Fruit fly (Drosophila melanogaster) whole organism, prepupa: ENCODE measurements around the gene CG32371.

Experiments
- CG32006 ChIP-seq: fragments of 200-800 bp; sonication (Bioruptor generic); optimal IDR thresholded peaks from 3 replicates; lab custom pipeline; 2017; ENCODE audit warnings: missing biosample characterization, mild to moderate bottlenecking, missing genetic modification characterization
- CG34406 ChIP-seq: fragments of 200-800 bp; sonication (Bioruptor generic); optimal IDR thresholded peaks from 3 replicates; lab custom pipeline; 2016; ENCODE audit warnings: missing biosample characterization, missing genetic modification characterization
- CG6854 ChIP-seq: fragments of 200-800 bp; sonication (Bioruptor generic); optimal IDR thresholded peaks from 2 replicates; lab custom pipeline; 2017; ENCODE audit warnings: missing biosample characterization, mild to moderate bottlenecking, missing genetic modification characterization
- Met ChIP-seq: fragments of 200-800 bp; sonication (Bioruptor generic); optimal IDR thresholded peaks from 3 replicates; lab custom pipeline; 2016; ENCODE audit warnings: missing biosample characterization, missing genetic modification characterization
- dsx ChIP-seq: fragments of 200-800 bp; optimal IDR thresholded peaks from 3 replicates; lab custom pipeline; 2019; ENCODE audit warnings: missing biosample characterization, mild to moderate bottlenecking, missing genetic modification characterization, moderate library complexity; ENCODE audit not compliant: poor library complexity, severe bottlenecking
- fkh ChIP-seq: fragments of 200-800 bp; sonication (Bioruptor generic); optimal IDR thresholded peaks from 3 replicates; lab custom pipeline; 2017; ENCODE audit warnings: missing biosample characterization, mild to moderate bottlenecking, missing genetic modification characterization, moderate library complexity
- ss ChIP-seq, 2 experiments: fragments of 200-800 bp; sonication (Bioruptor generic); optimal IDR thresholded peaks; 2 replicates in 1 of 2; 3 replicates in 1 of 2; lab custom pipeline; 2017 to 2018; ENCODE audit warnings: mild to moderate bottlenecking in 2 of 2, missing biosample characterization in 2 of 2, missing genetic modification characterization in 2 of 2, moderate library complexity in 1 of 2
- topi ChIP-seq: fragments of 200-800 bp; sonication (Bioruptor generic); optimal IDR thresholded peaks from 3 replicates; lab custom pipeline; 2016; ENCODE audit warnings: missing biosample characterization, missing genetic modification characterization

DNA sequence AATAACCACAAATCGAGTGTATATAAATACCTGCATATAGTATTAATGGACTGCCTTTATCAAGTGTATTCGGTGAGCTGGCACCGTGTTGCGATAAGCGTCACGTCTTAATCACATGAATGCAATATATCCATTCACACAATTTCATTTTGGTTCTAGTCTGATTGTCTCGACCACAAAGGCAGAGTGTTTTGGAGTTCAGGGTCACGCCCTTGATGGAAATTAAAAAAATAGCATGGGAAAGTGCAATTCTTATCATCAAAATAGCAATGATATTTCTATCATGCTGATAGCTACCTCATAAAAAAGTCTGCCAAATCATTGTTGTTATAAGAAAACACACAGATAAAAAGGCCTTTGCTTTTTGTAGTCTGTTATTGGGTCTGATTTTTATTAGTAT lies 24.6 kb upstream of the CG32371 start:
- no peak for TF ChIP-seq Met (GFP tag; lab: Kevin White, UChicago)
- no peak for TF ChIP-seq CG32006 (GFP tag; lab: Kevin White, UChicago)
- TF ChIP-seq CG34406 (GFP tag; lab: Kevin White, UChicago), result no peak
- no peak for TF ChIP-seq dsx
- TF ChIP-seq topi (GFP tag; lab: Kevin White, UChicago), result no peak
- TF ChIP-seq fkh (GFP tag; lab: Kevin White, UChicago), result no peak
- no peak for TF ChIP-seq CG6854 (GFP tag; lab: Kevin White, UChicago)
- TF ChIP-seq ss (GFP tag; optimal IDR thresholded peaks at IDR 0.05; lab: Kevin White, UChicago), result no peak
